Worm (Caenorhabditis elegans): ENCODE measurements around the gene Y54E2A.7.

- TF ChIP-seq unc-62 (GFP tag; optimal IDR thresholded peaks at IDR 0.05) (no peak), lin-11 (tag; optimal IDR thresholded peaks at IDR 0.05) (no peak), nhr-129 (tag; optimal IDR thresholded peaks at IDR 0.05) (no peak), elt-3 (tag; optimal IDR thresholded peaks at IDR 0.05) (no peak), egl-27 (tag; optimal IDR thresholded peaks at IDR 0.05) (no peak)
Measured at ce11 chrII:14772956-14773788, at the start of gene Y54E2A.7.
